Fruit fly (Drosophila melanogaster) whole organism, pupa: Measurements from ENCODE around the gene CG13075.
A peak's percentile ranks its signal among the peaks of the same experiment; 100 is the strongest.

Source experiments
- CG10348 ChIP-seq: fragments of 200-800 bp; sonication (Bioruptor generic); IDR thresholded peaks from 2 replicates; pipeline ENCODE4 v1.3.6; 2022; ENCODE audit warnings: missing biosample characterization, missing genetic modification characterization
- CG12605 ChIP-seq: fragments of 200-800 bp; sonication (Bioruptor generic); IDR thresholded peaks from 2 replicates; pipeline ENCODE4 v1.3.6; 2022; ENCODE audit warnings: missing biosample characterization, missing genetic modification characterization
- CG13204 ChIP-seq: fragments of 200-800 bp; sonication (Bioruptor generic); optimal IDR thresholded peaks from 2 replicates; lab custom pipeline; 2018; ENCODE audit warnings: missing biosample characterization, mild to moderate bottlenecking, missing genetic modification characterization, moderate library complexity
- CG14655 ChIP-seq: fragments of 200-800 bp; sonication (Bioruptor generic); optimal IDR thresholded peaks from 3 replicates; lab custom pipeline; 2017; ENCODE audit warnings: mild to moderate bottlenecking, missing biosample characterization, missing genetic modification reagents, missing genetic modification characterization
- CG15710 ChIP-seq: fragments of 200-800 bp; sonication (Bioruptor generic); optimal IDR thresholded peaks from 2 replicates; lab custom pipeline; 2018; ENCODE audit warnings: missing biosample characterization, mild to moderate bottlenecking, missing genetic modification characterization, moderate library complexity
- CG17806 ChIP-seq: fragments of 200-800 bp; sonication (Bioruptor generic); optimal IDR thresholded peaks from 2 replicates; lab custom pipeline; 2018; ENCODE audit warnings: missing biosample characterization, mild to moderate bottlenecking, missing genetic modification characterization, moderate library complexity
- CG32121 ChIP-seq: fragments of 200-800 bp; sonication (Bioruptor generic); IDR thresholded peaks from 2 replicates; pipeline ENCODE4 v1.3.6; 2022; ENCODE audit warnings: missing biosample characterization, missing genetic modification characterization
- CG34367 ChIP-seq: fragments of 200-800 bp; sonication (Bioruptor generic); optimal IDR thresholded peaks from 2 replicates; lab custom pipeline; 2018; ENCODE audit warnings: missing biosample characterization, mild to moderate bottlenecking, missing genetic modification characterization
- CG4496 ChIP-seq: fragments of 200-800 bp; sonication (Bioruptor generic); IDR thresholded peaks from 3 replicates; pipeline ENCODE4 v1.3.6; 2022; ENCODE audit warnings: missing biosample characterization, missing genetic modification characterization
- CG8159 ChIP-seq: fragments of 200-800 bp; sonication (Bioruptor generic); optimal IDR thresholded peaks from 3 replicates; lab custom pipeline; 2018; ENCODE audit warnings: missing biosample characterization, mild to moderate bottlenecking, missing genetic modification characterization, moderate library complexity
- CG8301 ChIP-seq: fragments of 200-800 bp; sonication (Bioruptor generic); optimal IDR thresholded peaks from 2 replicates; lab custom pipeline; 2018; ENCODE audit warnings: missing biosample characterization, mild to moderate bottlenecking, missing genetic modification characterization
- CG9948 ChIP-seq: fragments of 200-800 bp; sonication (Bioruptor generic); optimal IDR thresholded peaks from 2 replicates; lab custom pipeline; 2018; ENCODE audit warnings: missing biosample characterization, mild to moderate bottlenecking, missing genetic modification characterization, moderate library complexity
- D1 ChIP-seq: fragments of 200-800 bp; sonication (Bioruptor generic); optimal IDR thresholded peaks from 2 replicates; lab custom pipeline; 2018; ENCODE audit warnings: missing biosample characterization, mild to moderate bottlenecking, missing genetic modification characterization, moderate library complexity
- EcR ChIP-seq: fragments of 200-800 bp; sonication (Bioruptor generic); optimal IDR thresholded peaks from 3 replicates; lab custom pipeline; 2019; ENCODE audit warnings: missing biosample characterization, missing genetic modification characterization, mild to moderate bottlenecking, moderate library complexity, missing genetic modification reagents
- Ets98B ChIP-seq: fragments of 200-800 bp; sonication (Bioruptor generic); IDR thresholded peaks from 2 replicates; pipeline ENCODE4 v1.3.6; 2022; ENCODE audit warnings: missing biosample characterization, missing genetic modification characterization
- Pif1A ChIP-seq: fragments of 200-800 bp; sonication (Bioruptor generic); optimal IDR thresholded peaks from 3 replicates; lab custom pipeline; 2016; ENCODE audit warnings: missing biosample characterization, missing genetic modification characterization
- Pif1B ChIP-seq: fragments of 200-800 bp; sonication (Bioruptor generic); optimal IDR thresholded peaks from 3 replicates; lab custom pipeline; 2016; ENCODE audit warnings: missing biosample characterization, missing genetic modification characterization
- Snoo ChIP-seq: fragments of 200-800 bp; sonication (Bioruptor generic); optimal IDR thresholded peaks from 3 replicates; lab custom pipeline; 2017; ENCODE audit warnings: missing biosample characterization, mild to moderate bottlenecking, missing genetic modification characterization, inconsistent platforms
- fd96Ca ChIP-seq: fragments of 200-800 bp; sonication (Bioruptor generic); IDR thresholded peaks from 3 replicates; pipeline ENCODE4 v1.3.6; 2022; ENCODE audit warnings: missing biosample characterization, missing genetic modification characterization
- gl ChIP-seq: fragments of 200-800 bp; sonication (Bioruptor generic); optimal IDR thresholded peaks from 2 replicates; lab custom pipeline; 2018; ENCODE audit warnings: missing biosample characterization, mild to moderate bottlenecking, missing genetic modification characterization
- rn ChIP-seq: fragments of 200-800 bp; sonication (Bioruptor generic); IDR thresholded peaks from 2 replicates; pipeline ENCODE4 v1.3.6; 2022; ENCODE audit warnings: missing biosample characterization, missing genetic modification characterization

CG13075 gene

dm6 chr3L:16100059-16100458, 16.3 kb downstream of the CG13075 start, which contains the start of gene IleRS-m:
IleRS-m (plus strand) TSS chr3L:16100280.
- TF ChIP-seq CG14655 (GFP tag; lab: Kevin White, UChicago): no peak
- TF ChIP-seq CG8159: no peak
- no peak for TF ChIP-seq gl (tag; lab: Kevin White, UChicago)
- no peak for TF ChIP-seq CG9948 (tag; lab: Kevin White, UChicago)
- no peak for TF ChIP-seq CG15710 (tag; lab: Kevin White, UChicago)
- TF ChIP-seq Pif1A (GFP tag; lab: Kevin White, UChicago): no peak
- no peak for TF ChIP-seq CG32121 (GFP tag; lab: Robert Waterston, UW)
- no peak for TF ChIP-seq CG4496 (GFP tag; lab: Robert Waterston, UW)
- TF ChIP-seq CG10348: no peak
- TF ChIP-seq Ets98B (GFP tag; lab: Robert Waterston, UW): no peak
- TF ChIP-seq Snoo (tag; lab: Kevin White, UChicago): no peak
- TF ChIP-seq CG8301 (tag; lab: Kevin White, UChicago): no peak
- TF ChIP-seq CG13204 (GFP tag; lab: Kevin White, UChicago): no peak
- TF ChIP-seq fd96Ca: no peak
- no peak for TF ChIP-seq CG34367 (tag; lab: Kevin White, UChicago)
- TF ChIP-seq rn: no peak
- TF ChIP-seq, all 21 proteins: peak for 0

- TF ChIP-seq CG13204 (GFP tag; lab: Kevin White, UChicago): no peak
- peak; percentile 74 for TF ChIP-seq CG32121 (GFP tag; lab: Robert Waterston, UW)
- peak; percentile 73 for TF ChIP-seq CG34367 (tag; lab: Kevin White, UChicago)
- no peak for TF ChIP-seq CG8159
- TF ChIP-seq EcR (GFP tag; lab: Kevin White, UChicago): no peak
- TF ChIP-seq Pif1B (GFP tag; lab: Kevin White, UChicago): no peak
- no peak for TF ChIP-seq CG14655 (GFP tag; lab: Kevin White, UChicago)
- peak; percentile 72 for TF ChIP-seq CG12605 (GFP tag; lab: Robert Waterston, UW)
- TF ChIP-seq CG17806 (tag; lab: Kevin White, UChicago): peak; percentile 83
- TF ChIP-seq CG8301 (tag; lab: Kevin White, UChicago): no peak
- TF ChIP-seq fd96Ca: peak; percentile 91
- TF ChIP-seq CG15710 (tag; lab: Kevin White, UChicago): peak; percentile 81
- no peak for TF ChIP-seq CG10348
- peak; percentile 84 for TF ChIP-seq Ets98B (GFP tag; lab: Robert Waterston, UW)
- peak; percentile 88 for TF ChIP-seq CG4496 (GFP tag; lab: Robert Waterston, UW)
- TF ChIP-seq CG9948 (tag; lab: Kevin White, UChicago): peak; percentile 67
- peak; percentile 61; the same call in 1 of the 2 replicates for TF ChIP-seq rn
- no peak for TF ChIP-seq D1 (tag; lab: Kevin White, UChicago)
- no peak for TF ChIP-seq Pif1A (GFP tag; lab: Kevin White, UChicago)
- peak; percentile 71 for TF ChIP-seq gl (tag; lab: Kevin White, UChicago)
- peak; percentile 77 for TF ChIP-seq Snoo (tag; lab: Kevin White, UChicago)
Measured at dm6 chr3L:16105528-16105927, 21.7 kb downstream of the CG13075 start, which contains the start of the genes IntS9 and CG43295. IntS9 (minus strand) TSS chr3L:16105627. CG43295 (plus strand) TSS chr3L:16105852.

dm6 chr3L:16112069-16112820, 28.5 kb downstream of the CG13075 start, which contains the start of gene Zn72D:
Zn72D (minus strand) TSS chr3L:16112626.
- TF ChIP-seq Snoo (tag; lab: Kevin White, UChicago) (peak; percentile 5), D1 (tag; lab: Kevin White, UChicago) (no peak)

- no peak for TF ChIP-seq D1 (tag; lab: Kevin White, UChicago)
- no peak for TF ChIP-seq CG32121 (GFP tag; lab: Robert Waterston, UW)
- TF ChIP-seq Snoo (tag; lab: Kevin White, UChicago): no peak
- peak; percentile 59; the same call in 1 of the 2 replicates for TF ChIP-seq CG12605 (GFP tag; lab: Robert Waterston, UW)
- TF ChIP-seq CG9948 (tag; lab: Kevin White, UChicago): no peak
- TF ChIP-seq CG8301 (tag; lab: Kevin White, UChicago): no peak
Measured at dm6 chr3L:16113003-16113606, 29.3 kb downstream of the CG13075 start, which contains the start of gene Taf4. Taf4 (plus strand) TSS chr3L:16113212.

dm6 chr3L:16113607-16114337, 30.0 kb downstream of the CG13075 start:
- TF ChIP-seq CG12605 (GFP tag; lab: Robert Waterston, UW) (0 out of 2 replicates have a peak, but pooled peaks have one; percentile 5), CG8301 (tag; lab: Kevin White, UChicago) (peak; percentile 79), CG8159 (no peak), Ets98B (GFP tag; lab: Robert Waterston, UW) (peak; percentile 90), CG10348 (no peak), gl (tag; lab: Kevin White, UChicago) (no peak), CG13204 (GFP tag; lab: Kevin White, UChicago) (no peak), Pif1B (GFP tag; lab: Kevin White, UChicago) (peak; percentile 88), CG4496 (GFP tag; lab: Robert Waterston, UW) (peak; percentile 93), EcR (GFP tag; lab: Kevin White, UChicago) (peak; percentile 38), CG32121 (GFP tag; lab: Robert Waterston, UW) (peak; percentile 85), D1 (tag; lab: Kevin White, UChicago) (no peak), CG9948 (tag; lab: Kevin White, UChicago) (peak; percentile 66), CG15710 (tag; lab: Kevin White, UChicago) (peak; percentile 76), fd96Ca (peak; percentile 90), rn (peak; percentile 52), CG34367 (tag; lab: Kevin White, UChicago) (peak; percentile 70), Snoo (tag; lab: Kevin White, UChicago) (peak; percentile 82), CG17806 (tag; lab: Kevin White, UChicago) (peak; percentile 70), CG14655 (GFP tag; lab: Kevin White, UChicago) (no peak), Pif1A (GFP tag; lab: Kevin White, UChicago) (no peak)
